Worm (Caenorhabditis elegans): ENCODE results near the gene vps-50.

The vps-50 gene

ce11 chrIII:10855398-10855880 is 13.6 kb upstream of the vps-50 start, which contains the start of gene Y39A1C.1:
Y39A1C.1 (plus strand) TSS chrIII:10855448.
- peak; percentile 36 for TF ChIP-seq unc-55 (GFP tag; optimal IDR thresholded peaks at IDR 0.05)
- TF ChIP-seq nhr-10 (tag; optimal IDR thresholded peaks at IDR 0.05) = no peak
- TF ChIP-seq snpc-4 (tag; optimal IDR thresholded peaks at IDR 0.05) = no peak
- TF ChIP-seq C34F6.9 (tag; optimal IDR thresholded peaks at IDR 0.05) = peak; percentile 61
- TF ChIP-seq unc-62 (GFP tag; optimal IDR thresholded peaks at IDR 0.05) = no peak
- TF ChIP-seq egl-27 (tag; optimal IDR thresholded peaks at IDR 0.05) = no peak
- TF ChIP-seq sem-4 (tag; optimal IDR thresholded peaks at IDR 0.05) = no peak
- no peak for TF ChIP-seq peb-1 (tag; optimal IDR thresholded peaks at IDR 0.05)
- TF ChIP-seq mab-5 (tag; optimal IDR thresholded peaks at IDR 0.05) = no peak
- peak; percentile 7 for TF ChIP-seq F13H6.1 (tag; optimal IDR thresholded peaks at IDR 0.05)
- TF ChIP-seq lin-13 (GFP tag; optimal IDR thresholded peaks at IDR 0.05) = no peak
- no peak for TF ChIP-seq zag-1 (tag; optimal IDR thresholded peaks at IDR 0.05)
- TF ChIP-seq nhr-12 (tag; optimal IDR thresholded peaks at IDR 0.05) = no peak
- TF ChIP-seq nhr-129 (tag; optimal IDR thresholded peaks at IDR 0.05) = peak; percentile 25
- no peak for TF ChIP-seq alr-1 (tag; optimal IDR thresholded peaks at IDR 0.05)
- no peak for TF ChIP-seq mbf-1 (tag; optimal IDR thresholded peaks at IDR 0.05)
- TF ChIP-seq blmp-1 (tag; optimal IDR thresholded peaks at IDR 0.05; ENCODE audit: insufficient read depth) = no peak
- no peak for TF ChIP-seq nhr-237 (tag; optimal IDR thresholded peaks at IDR 0.05)
- no peak for TF ChIP-seq nhr-11 (tag; optimal IDR thresholded peaks at IDR 0.05)
- TF ChIP-seq aly-2 (tag; optimal IDR thresholded peaks at IDR 0.05) = no peak
- no peak for TF ChIP-seq nhr-6 (tag; optimal IDR thresholded peaks at IDR 0.05)
- TF ChIP-seq ceh-16 (tag; optimal IDR thresholded peaks at IDR 0.05) = no peak
- peak; percentile 1 for TF ChIP-seq lin-11 (tag; optimal IDR thresholded peaks at IDR 0.05)

ce11 chrIII:10856830-10857229 is 12.2 kb upstream of the vps-50 start:
- TF ChIP-seq unc-55 (GFP tag; optimal IDR thresholded peaks at IDR 0.05) (peak; percentile 30), Y55F3AM.14 (GFP tag; optimal IDR thresholded peaks at IDR 0.05) (no peak), zag-1 (tag; optimal IDR thresholded peaks at IDR 0.05) (no peak), unc-39 (tag; optimal IDR thresholded peaks at IDR 0.05) (no peak), sma-3 (GFP tag; optimal IDR thresholded peaks at IDR 0.05) (peak; percentile 23), F13H6.1 (tag; optimal IDR thresholded peaks at IDR 0.05) (peak; percentile 20), nhr-12 (tag; optimal IDR thresholded peaks at IDR 0.05) (no peak), nhr-6 (tag; optimal IDR thresholded peaks at IDR 0.05) (no peak), crh-2 (tag; optimal IDR thresholded peaks at IDR 0.05) (no peak), elt-1 (tag; optimal IDR thresholded peaks at IDR 0.05) (no peak), nhr-237 (tag; optimal IDR thresholded peaks at IDR 0.05) (no peak)

ce11 chrIII:10857984-10858383 is 11.0 kb upstream of the vps-50 start, which contains the start of gene oxi-1:
oxi-1 (plus strand) TSS chrIII:10858284.
- no peak for TF ChIP-seq fos-1 (tag; optimal IDR thresholded peaks at IDR 0.05)
- TF ChIP-seq sma-3 (GFP tag; optimal IDR thresholded peaks at IDR 0.05) = no peak
- no peak for TF ChIP-seq aly-2 (tag; optimal IDR thresholded peaks at IDR 0.05)
- TF ChIP-seq mab-5 (tag; optimal IDR thresholded peaks at IDR 0.05) = no peak
- no peak for TF ChIP-seq ztf-4 (tag; optimal IDR thresholded peaks at IDR 0.05)

ce11 chrIII:10861375-10861774 is 7.6 kb upstream of the vps-50 start:
- TF ChIP-seq nhr-6 (tag; optimal IDR thresholded peaks at IDR 0.05) (no peak), lin-11 (tag; optimal IDR thresholded peaks at IDR 0.05) (no peak), C34F6.9 (tag; optimal IDR thresholded peaks at IDR 0.05) (no peak), snpc-4 (tag; optimal IDR thresholded peaks at IDR 0.05) (no peak), peb-1 (tag; optimal IDR thresholded peaks at IDR 0.05) (no peak)

ce11 chrIII:10867086-10867485 is 1.9 kb upstream of the vps-50 start:
- TF ChIP-seq nhr-237 (tag; optimal IDR thresholded peaks at IDR 0.05) = no peak
- TF ChIP-seq nhr-23 (tag; optimal IDR thresholded peaks at IDR 0.05) = no peak
- TF ChIP-seq sma-3 (GFP tag; optimal IDR thresholded peaks at IDR 0.05) = no peak
- no peak for TF ChIP-seq C34F6.9 (tag; optimal IDR thresholded peaks at IDR 0.05)
- TF ChIP-seq Y55F3AM.14 (GFP tag; optimal IDR thresholded peaks at IDR 0.05) = no peak
- no peak for TF ChIP-seq gmeb-1 (tag; optimal IDR thresholded peaks at IDR 0.05)
- TF ChIP-seq fos-1 (tag; optimal IDR thresholded peaks at IDR 0.05) = no peak
- no peak for TF ChIP-seq nhr-25 (tag; optimal IDR thresholded peaks at IDR 0.05)
- no peak for TF ChIP-seq peb-1 (tag; optimal IDR thresholded peaks at IDR 0.05)

Data from whole organism, L2 larva.